Worm (Caenorhabditis elegans): ENCODE measurements around the gene K04A8.19.

The K04A8.19 gene

DNA sequence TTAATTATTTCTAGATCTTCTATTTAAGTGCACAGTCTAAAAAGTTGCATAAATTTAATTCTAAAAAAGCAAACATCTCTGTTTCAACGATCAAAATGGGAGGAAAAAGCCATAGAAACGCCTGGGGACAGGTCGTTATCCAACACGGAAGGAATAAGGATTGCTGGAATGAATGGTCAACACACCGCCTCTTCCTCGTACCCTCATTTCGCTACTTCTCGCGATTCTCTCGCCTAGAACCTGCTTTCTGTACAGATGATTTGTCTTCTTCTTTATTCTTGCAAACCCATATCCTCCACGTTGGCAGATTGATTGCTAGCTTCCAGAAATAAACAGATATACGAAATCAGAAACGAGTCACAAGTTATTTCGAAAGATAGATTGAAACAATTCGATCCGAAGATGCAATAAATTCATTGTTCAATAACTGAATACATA, 39.3 kb downstream of the K04A8.19 start, which contains the start of gene dpy-11 (continued):
- TF ChIP-seq hmg-1.1 (GFP tag; IDR thresholded peaks at IDR 0.05) = peak; percentile 45
- TF ChIP-seq daf-12 (tag; optimal IDR thresholded peaks at IDR 0.05) = no peak
- no peak for TF ChIP-seq aly-2 (tag; optimal IDR thresholded peaks at IDR 0.05)
- TF ChIP-seq fkh-10 (GFP tag; optimal IDR thresholded peaks at IDR 0.05) = no peak
- peak; percentile 53 for TF ChIP-seq lin-38 (GFP tag; IDR thresholded peaks at IDR 0.05)
- peak; percentile 81 for TF ChIP-seq mep-1 (tag; optimal IDR thresholded peaks at IDR 0.05)
- TF ChIP-seq pqm-1 (tag; optimal IDR thresholded peaks at IDR 0.05) = no peak
- peak; percentile 59; the same call in 1 of the 2 replicates for TF ChIP-seq madf-9 (GFP tag; conservative IDR thresholded peaks at IDR 0.05)
- TF ChIP-seq nhr-77 (tag; optimal IDR thresholded peaks at IDR 0.05) = peak; percentile 39
- peak; percentile 75 for TF ChIP-seq mxl-3 (GFP tag; optimal IDR thresholded peaks at IDR 0.05)
- 0 out of 2 replicates have a peak, but pooled peaks have one; percentile 18 for TF ChIP-seq lim-7 (GFP tag; IDR thresholded peaks at IDR 0.05)
- TF ChIP-seq cey-2 (tag; optimal IDR thresholded peaks at IDR 0.05; ENCODE audit: borderline replicate concordance, insufficient read depth) = no peak
- no peak for TF ChIP-seq ceh-82 (tag; optimal IDR thresholded peaks at IDR 0.05)
- TF ChIP-seq lsy-2 (tag; optimal IDR thresholded peaks at IDR 0.05) = peak; percentile 49 to 58
- TF ChIP-seq daf-16 (GFP tag; optimal IDR thresholded peaks at IDR 0.05) = peak in 1 of 2 experiments; percentile 30
- peak; percentile 21 for TF ChIP-seq daf-16 (tag; optimal IDR thresholded peaks at IDR 0.05)
- no peak for TF ChIP-seq skn-1 (tag; optimal IDR thresholded peaks at IDR 0.05)
- TF ChIP-seq zip-11 (GFP tag; IDR thresholded peaks at IDR 0.05) = no peak
- TF ChIP-seq snpc-1.2 (GFP tag; IDR thresholded peaks at IDR 0.05) = peak; percentile 45; the same call in 1 of the 2 replicates
- no peak for TF ChIP-seq R02D3.7 (tag; optimal IDR thresholded peaks at IDR 0.05)
- TF ChIP-seq unc-39 (tag; optimal IDR thresholded peaks at IDR 0.05) = no peak
- no peak for TF ChIP-seq tag-97 (GFP tag; IDR thresholded peaks at IDR 0.05)
- peak; percentile 35; the same call in 1 of the 2 replicates for TF ChIP-seq ZK337.2 (GFP tag; IDR thresholded peaks at IDR 0.05)
- 0 out of 2 replicates have a peak, but pooled peaks have one; percentile 36 for TF ChIP-seq ctbp-1 (GFP tag; IDR thresholded peaks at IDR 0.05)
- TF ChIP-seq aha-1 (tag) = peak; percentile 98
- TF ChIP-seq php-3 (GFP tag; IDR thresholded peaks at IDR 0.05) = 0 out of 2 replicates have a peak, but pooled peaks have one; percentile 8
- peak; percentile 36 for TF ChIP-seq nhr-28 (tag; optimal IDR thresholded peaks at IDR 0.05)
- TF ChIP-seq T20F7.1 (GFP tag; optimal IDR thresholded peaks at IDR 0.05) = peak; percentile 37
- peak; percentile 53 for TF ChIP-seq spr-1 (tag; optimal IDR thresholded peaks at IDR 0.05)
- TF ChIP-seq ceh-32 (tag; optimal IDR thresholded peaks at IDR 0.05; ENCODE audit: poor library complexity) = no peak
- no peak for TF ChIP-seq ceh-62 (tag; optimal IDR thresholded peaks at IDR 0.05)
- no peak for TF ChIP-seq unc-130 (GFP tag; optimal IDR thresholded peaks at IDR 0.05)
- no peak for TF ChIP-seq fos-1 (tag; optimal IDR thresholded peaks at IDR 0.05)

- TF ChIP-seq unc-62 (GFP tag; optimal IDR thresholded peaks at IDR 0.05 in 1 of 2) = peak in 1 of 2 experiments; percentile 95
- no peak for TF ChIP-seq unc-62 (tag; optimal IDR thresholded peaks at IDR 0.05)
- no peak for TF ChIP-seq ces-1 (GFP tag; optimal IDR thresholded peaks at IDR 0.05)
Observed at ce11 chrV:6513786-6514430, 40.3 kb downstream of the K04A8.19 start.

DNA sequence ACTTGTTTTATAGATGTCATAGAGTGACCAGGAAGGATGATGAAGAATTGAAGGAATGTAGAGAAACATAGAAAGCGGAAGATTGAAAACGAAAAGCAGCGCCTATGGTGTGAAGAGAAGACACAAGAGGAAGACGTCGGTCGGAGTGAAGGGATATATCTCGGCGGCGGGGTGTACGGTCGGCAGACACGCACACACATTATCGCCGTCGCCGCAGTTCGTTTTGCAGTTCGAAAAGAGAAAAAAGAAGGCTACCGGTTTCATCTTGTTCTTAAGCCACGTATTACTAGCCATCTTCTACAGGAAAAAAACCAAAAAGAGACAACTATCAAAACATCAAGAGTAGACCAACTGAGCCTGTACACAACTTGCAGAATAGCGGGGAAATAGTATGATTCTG, 40.9 kb downstream of the K04A8.19 start:
- TF ChIP-seq mxl-3 (GFP tag; optimal IDR thresholded peaks at IDR 0.05) (peak; percentile 63), F26F4.8 (GFP tag; conservative IDR thresholded peaks at IDR 0.05) (no peak), nhr-28 (tag; optimal IDR thresholded peaks at IDR 0.05) (peak; percentile 6), mdl-1 (tag; optimal IDR thresholded peaks at IDR 0.05) (no peak), ctbp-1 (GFP tag; IDR thresholded peaks at IDR 0.05) (0 out of 2 replicates have a peak, but pooled peaks have one; percentile 7), hlh-11 (tag; optimal IDR thresholded peaks at IDR 0.05) (peak; percentile 29), set-16 (GFP tag; IDR thresholded peaks at IDR 0.05) (0 out of 2 replicates have a peak, but pooled peaks have one; percentile 8), nhr-48 (tag; optimal IDR thresholded peaks at IDR 0.05) (peak; percentile 2), lin-38 (GFP tag; IDR thresholded peaks at IDR 0.05) (peak; percentile 17; the same call in 1 of the 2 replicates)

Data from whole organism, L4 larva.